Fruit fly (Drosophila melanogaster): ENCODE data around the gene yellow-f2.

The yellow-f2 gene

DNA sequence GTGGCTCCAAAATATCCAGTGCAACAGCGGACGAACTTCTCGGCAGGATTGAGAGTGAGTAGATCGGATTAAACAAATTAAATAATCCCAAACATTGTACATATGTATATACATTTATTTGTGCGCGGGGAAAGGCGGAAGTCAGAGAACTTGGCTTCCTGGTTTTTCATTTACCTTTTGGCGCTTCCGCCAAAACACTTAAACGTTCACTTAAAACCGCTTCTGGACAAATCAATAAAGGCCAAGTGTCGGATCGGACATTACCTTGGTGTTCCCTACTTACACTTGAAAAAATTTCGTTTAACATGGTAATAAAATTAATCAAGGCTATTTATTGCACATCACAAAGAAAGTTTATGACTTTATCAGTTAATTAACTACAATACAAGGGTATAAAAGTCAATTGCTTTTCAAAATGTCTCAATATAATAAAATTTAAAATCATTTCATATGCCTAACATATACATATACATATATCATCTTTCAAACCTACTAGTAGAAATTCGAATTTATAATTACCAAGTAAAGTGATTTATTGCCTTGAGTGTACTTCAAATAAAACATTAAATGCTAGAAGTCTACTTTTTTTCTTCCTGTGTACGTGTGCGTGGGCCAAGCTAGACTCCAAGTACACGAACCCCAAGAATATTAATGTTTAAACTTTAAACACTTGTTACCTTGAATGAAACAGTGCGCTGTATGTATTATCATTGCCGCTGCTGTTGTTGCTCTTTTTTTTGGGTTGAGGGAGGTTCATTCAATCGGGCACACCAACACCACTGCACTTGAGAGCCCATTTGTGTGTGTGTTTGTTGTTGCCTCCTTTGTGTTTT, 13.4 kb downstream of the yellow-f2 start:
- TF ChIP-seq cnc (optimal IDR thresholded peaks at IDR 0.05), result no peak
- peak; percentile 16 for TF ChIP-seq Clk (GFP tag; optimal IDR thresholded peaks at IDR 0.05)
- TF ChIP-seq kay (GFP tag; ENCODE audit: borderline replicate concordance), result no peak
- no peak for TF ChIP-seq CG1620 (GFP tag; optimal IDR thresholded peaks at IDR 0.05)
- no peak for TF ChIP-seq CG14711 (tag; optimal IDR thresholded peaks at IDR 0.05)
- TF ChIP-seq CG11617 (GFP tag; optimal IDR thresholded peaks at IDR 0.05), result peak; percentile 61
- no peak for TF ChIP-seq tj (GFP tag; optimal IDR thresholded peaks at IDR 0.05)
- TF ChIP-seq Crg-1 (GFP tag; optimal IDR thresholded peaks at IDR 0.05), result no peak
- TF ChIP-seq CG7101 (tag; optimal IDR thresholded peaks at IDR 0.05), result peak; percentile 41
- peak; percentile 27 for TF ChIP-seq toe (GFP tag; optimal IDR thresholded peaks at IDR 0.05)
- TF ChIP-seq Mnt (GFP tag; optimal IDR thresholded peaks at IDR 0.05), result no peak
- TF ChIP-seq CG33017 (tag; optimal IDR thresholded peaks at IDR 0.05), result peak; percentile 79
- peak; percentile 76 for TF ChIP-seq CG7045 (GFP tag; optimal IDR thresholded peaks at IDR 0.05)
- no peak for TF ChIP-seq ovo (GFP tag; optimal IDR thresholded peaks at IDR 0.05)
- TF ChIP-seq CG5204 (GFP tag; optimal IDR thresholded peaks at IDR 0.05), result peak; percentile 59
- peak; percentile 39 for TF ChIP-seq bab1 (GFP tag; optimal IDR thresholded peaks at IDR 0.05)
- TF ChIP-seq Hr96 (GFP tag; optimal IDR thresholded peaks at IDR 0.05), result no peak
- TF ChIP-seq pad (GFP tag; optimal IDR thresholded peaks at IDR 0.05), result peak; percentile 9
- TF ChIP-seq CG12768 (GFP tag; optimal IDR thresholded peaks at IDR 0.05), result peak; percentile 77
- no peak for TF ChIP-seq cic (GFP tag; optimal IDR thresholded peaks at IDR 0.05)

DNA sequence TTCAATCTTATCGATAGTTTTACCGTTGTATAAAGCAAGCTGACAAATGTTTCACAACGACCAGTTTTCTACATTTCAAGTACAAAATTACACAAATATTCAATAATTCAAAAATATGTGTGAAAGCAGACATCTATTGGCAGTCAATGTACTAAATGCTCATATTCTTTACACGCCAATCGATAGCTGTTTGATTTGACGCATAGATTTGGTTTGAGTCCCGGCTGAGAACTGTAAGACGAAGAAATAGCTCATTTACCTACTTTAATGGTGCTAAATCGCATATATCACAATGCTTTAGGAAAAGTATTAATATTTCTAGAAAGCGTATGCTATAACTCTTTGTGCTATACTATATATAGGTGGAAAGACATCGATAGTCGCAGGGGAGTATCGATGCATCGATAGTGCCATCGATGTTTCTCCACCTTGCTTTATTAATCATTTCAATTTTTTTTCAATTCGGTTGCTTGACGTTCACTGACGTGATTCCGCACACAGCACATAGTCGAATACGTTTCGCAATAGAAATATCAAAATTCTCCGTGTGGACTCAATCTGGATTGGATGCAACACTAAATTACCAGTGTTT, 14.2 kb downstream of the yellow-f2 start, which contains the start of gene Paip2:
Gene Paip2, plus strand, starts transcription at position 165 of the 592 bp plus-strand sequence.
- TF ChIP-seq tj (GFP tag; optimal IDR thresholded peaks at IDR 0.05) (no peak), Hr96 (GFP tag; optimal IDR thresholded peaks at IDR 0.05) (peak; percentile 41), CG1620 (GFP tag; optimal IDR thresholded peaks at IDR 0.05) (peak; percentile 9), Mnt (GFP tag; optimal IDR thresholded peaks at IDR 0.05) (peak; percentile 6), CG14711 (tag; optimal IDR thresholded peaks at IDR 0.05) (peak; percentile 4)

DNA sequence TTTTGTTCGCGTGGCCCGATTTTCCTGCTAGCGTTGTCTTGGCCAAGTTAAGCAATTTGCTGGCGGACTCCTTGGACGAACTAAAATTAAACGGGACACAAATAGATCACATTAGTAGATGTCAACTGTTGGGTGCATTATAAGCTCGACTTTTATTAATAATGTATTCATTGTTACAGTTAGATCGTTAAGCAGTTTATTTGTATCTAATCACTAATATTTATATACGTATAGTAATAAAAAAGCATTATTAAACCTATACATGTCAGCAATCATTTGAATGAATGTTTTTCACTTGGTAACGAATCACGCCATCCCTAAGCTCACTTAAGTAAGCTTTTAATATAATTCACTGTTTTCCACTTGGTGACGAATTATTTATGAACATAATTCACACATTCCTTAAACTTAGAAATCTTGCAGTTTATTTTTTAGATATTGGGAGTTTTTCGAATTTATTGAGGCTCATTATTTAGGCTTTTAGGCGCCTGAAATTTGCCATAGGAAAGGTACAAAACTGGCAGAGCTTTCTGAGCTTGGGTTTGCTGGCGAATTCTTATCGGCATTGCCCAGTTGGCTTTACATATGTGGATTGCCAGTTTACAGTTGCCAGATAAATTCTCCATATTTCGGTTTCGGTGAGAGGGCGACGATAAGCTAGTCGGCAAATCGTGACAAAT, 17.4 kb downstream of the yellow-f2 start, which contains the start of the genes CG7381 and CG7091:
Gene CG7381, minus strand, starts transcription at position 101 of the 680 bp plus-strand sequence.
Gene CG7091, plus strand, starts transcription at position 630 of the 680 bp plus-strand sequence.
- no peak for TF ChIP-seq CG12768 (GFP tag; optimal IDR thresholded peaks at IDR 0.05)
- TF ChIP-seq cnc (optimal IDR thresholded peaks at IDR 0.05), result no peak
- no peak for TF ChIP-seq toe (GFP tag; optimal IDR thresholded peaks at IDR 0.05)
- TF ChIP-seq Hr96 (GFP tag; optimal IDR thresholded peaks at IDR 0.05), result no peak
- no peak for TF ChIP-seq Crg-1 (GFP tag; optimal IDR thresholded peaks at IDR 0.05)
- TF ChIP-seq cic (GFP tag; optimal IDR thresholded peaks at IDR 0.05), result no peak
- TF ChIP-seq bab1 (GFP tag; optimal IDR thresholded peaks at IDR 0.05), result peak; percentile 0
- peak; percentile 70 for TF ChIP-seq pad (GFP tag; optimal IDR thresholded peaks at IDR 0.05)
- no peak for TF ChIP-seq Mnt (GFP tag; optimal IDR thresholded peaks at IDR 0.05)
- no peak for TF ChIP-seq CG33017 (tag; optimal IDR thresholded peaks at IDR 0.05)
- TF ChIP-seq kay (GFP tag; ENCODE audit: borderline replicate concordance), result peak; percentile 48
- no peak for TF ChIP-seq CG11617 (GFP tag; optimal IDR thresholded peaks at IDR 0.05)
- no peak for TF ChIP-seq CG14711 (tag; optimal IDR thresholded peaks at IDR 0.05)

dm6 chr3R:12975223-12975622, 19.7 kb downstream of the yellow-f2 start:
- TF ChIP-seq CG11617 (GFP tag; optimal IDR thresholded peaks at IDR 0.05) (no peak), cic (GFP tag; optimal IDR thresholded peaks at IDR 0.05) (no peak), pad (GFP tag; optimal IDR thresholded peaks at IDR 0.05) (no peak), Crg-1 (GFP tag; optimal IDR thresholded peaks at IDR 0.05) (no peak)

DNA sequence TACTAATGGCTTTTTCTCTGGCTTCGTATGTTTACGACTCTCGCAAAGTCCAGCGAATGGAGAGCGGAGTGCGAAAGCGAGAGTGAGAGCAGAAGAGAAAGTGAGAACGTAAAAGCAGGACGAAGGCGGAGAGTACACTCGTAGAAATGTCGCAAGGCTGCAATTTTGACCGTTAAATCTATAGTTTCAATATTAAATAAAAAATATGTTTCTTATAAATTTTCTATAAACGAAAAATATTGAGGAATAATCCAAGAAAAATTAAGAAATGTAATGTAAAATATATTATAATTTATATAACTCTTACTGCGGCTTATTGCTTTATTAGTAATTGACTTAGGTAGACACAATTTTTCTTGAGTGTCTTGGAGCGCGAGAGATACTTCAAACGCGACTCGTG, 20.5 kb downstream of the yellow-f2 start:
- TF ChIP-seq Crg-1 (GFP tag; optimal IDR thresholded peaks at IDR 0.05) (no peak), Clk (GFP tag; optimal IDR thresholded peaks at IDR 0.05) (no peak), bab1 (GFP tag; optimal IDR thresholded peaks at IDR 0.05) (no peak), Mnt (GFP tag; optimal IDR thresholded peaks at IDR 0.05) (no peak), CG1620 (GFP tag; optimal IDR thresholded peaks at IDR 0.05) (no peak), CG33017 (tag; optimal IDR thresholded peaks at IDR 0.05) (peak; percentile 5), CG5204 (GFP tag; optimal IDR thresholded peaks at IDR 0.05) (no peak)

DNA sequence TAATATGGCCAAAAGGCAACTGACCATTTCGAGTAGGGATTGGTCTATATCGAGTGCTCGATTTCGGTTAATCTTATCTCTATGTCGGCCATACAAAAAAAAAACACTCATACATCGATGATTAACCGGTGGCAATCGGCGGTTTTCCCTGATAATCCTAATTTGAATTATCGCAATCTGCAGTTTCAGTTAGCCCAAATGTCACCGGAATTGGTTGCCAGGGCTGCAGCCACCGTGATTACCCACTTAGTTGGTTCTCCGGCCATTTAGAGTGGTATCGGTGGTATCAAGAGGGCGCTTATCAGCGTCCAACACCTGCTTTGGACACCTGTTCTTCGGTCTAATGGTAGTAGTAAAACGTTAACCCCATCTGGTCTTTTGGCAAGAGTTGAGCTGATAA, 22.8 kb downstream of the yellow-f2 start:
- no peak for TF ChIP-seq CG33017 (tag; optimal IDR thresholded peaks at IDR 0.05)
- TF ChIP-seq toe (GFP tag; optimal IDR thresholded peaks at IDR 0.05), result no peak
- no peak for TF ChIP-seq Hr96 (GFP tag; optimal IDR thresholded peaks at IDR 0.05)
- peak; percentile 13 for TF ChIP-seq Mnt (GFP tag; optimal IDR thresholded peaks at IDR 0.05)
- TF ChIP-seq CG7045 (GFP tag; optimal IDR thresholded peaks at IDR 0.05), result no peak
- no peak for TF ChIP-seq ovo (GFP tag; optimal IDR thresholded peaks at IDR 0.05)
- no peak for TF ChIP-seq Clk (GFP tag; optimal IDR thresholded peaks at IDR 0.05)
